Worm (Caenorhabditis elegans) whole organism, midembryonic: ENCODE data around the gene cct-2.

Source experiments
- cog-1 ChIP-seq: sonication (generic microtip); optimal IDR thresholded peaks from 2 replicates; lab custom pipeline; 2016; ENCODE audit warnings: missing genetic modification characterization, missing compliant biosample characterization
- flt-1 ChIP-seq: fragments of 200-800 bp; sonication (Bioruptor generic); IDR thresholded peaks from 2 replicates; pipeline ENCODE4 v1.3.6; 2022; ENCODE audit warnings: missing genetic modification characterization, missing compliant biosample characterization
- klf-2 ChIP-seq: fragments of 200-800 bp; sonication (Bioruptor generic); conservative IDR thresholded peaks from 2 replicates; pipeline ENCODE4 v1.3.6; 2022; ENCODE audit warnings: missing genetic modification reagents, missing genetic modification characterization, missing compliant biosample characterization

DNA sequence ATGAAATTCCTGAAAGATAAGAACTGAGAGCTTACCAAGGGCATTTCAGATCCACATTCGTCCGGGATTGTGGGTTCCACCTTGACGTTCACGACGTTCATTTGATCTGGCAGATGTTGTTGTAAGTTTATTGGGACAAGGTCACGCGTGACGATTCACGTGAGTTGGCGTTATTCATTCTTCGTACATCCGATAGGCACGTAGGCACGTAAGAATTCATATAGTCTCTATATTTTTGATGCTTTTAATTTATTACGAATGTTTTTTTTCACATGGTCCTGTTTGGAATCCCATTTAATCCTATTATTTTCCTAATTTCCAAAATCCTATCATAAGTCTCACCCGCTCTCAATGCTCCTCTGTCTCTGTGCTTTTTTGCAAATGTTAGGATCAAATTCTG is 15.6 kb upstream of the cct-2 start, which contains the start of gene B0457.4:
- TF ChIP-seq flt-1 (no peak), klf-2 (no peak), cog-1 (tag; lab: Kevin White, UChicago) (no peak)
